Fruit fly (Drosophila melanogaster) Kc167 (cell line): ENCODE data around the gene ND-30.

Experiments
- Sin3A ChIP-seq: fragments of >200 bp; optimal IDR thresholded peaks from 2 replicates; lab custom pipeline; 2018; ENCODE audit warnings: missing external identifiers
- psq ChIP-seq: fragments of >200 bp; optimal IDR thresholded peaks from 2 replicates; lab custom pipeline; 2017; ENCODE audit warnings: missing external identifiers

dm6 chr3L:3121769-3122432, 37.5 kb downstream of the ND-30 start:
- TF ChIP-seq psq (lab: Kevin White, UChicago) (no peak), Sin3A (lab: Kevin White, UChicago) (no peak)
